Fruit fly (Drosophila melanogaster): ENCODE data around the gene CG43922.

CG43922 gene

dm6 chr2L:6264390-6264789 lies 44.2 kb downstream of the CG43922 start, which contains the start of gene CG13983:
Gene CG13983, minus strand, starts transcription at chr2L:6264490.
- no peak for TF ChIP-seq br (GFP tag; optimal IDR thresholded peaks at IDR 0.05)
- no peak for TF ChIP-seq Jra (GFP tag; optimal IDR thresholded peaks at IDR 0.05)
- TF ChIP-seq HLH106 (tag; optimal IDR thresholded peaks at IDR 0.05) = no peak
- TF ChIP-seq brk (GFP tag; optimal IDR thresholded peaks at IDR 0.05) = no peak
- no peak for TF ChIP-seq sv (GFP tag; optimal IDR thresholded peaks at IDR 0.05)
- TF ChIP-seq pan (optimal IDR thresholded peaks at IDR 0.05) = no peak
- TF ChIP-seq usp (GFP tag; optimal IDR thresholded peaks at IDR 0.05) = no peak
- TF ChIP-seq Abd-B (GFP tag; optimal IDR thresholded peaks at IDR 0.05) = no peak
- no peak for TF ChIP-seq Rel (GFP tag; optimal IDR thresholded peaks at IDR 0.05)
- no peak for TF ChIP-seq Rel (tag; optimal IDR thresholded peaks at IDR 0.05)

dm6 chr2L:6259629-6260028 lies 48.9 kb downstream of the CG43922 start:
- TF ChIP-seq woc (GFP tag; optimal IDR thresholded peaks at IDR 0.05) (no peak), dl (GFP tag; optimal IDR thresholded peaks at IDR 0.05; ENCODE audit: insufficient read depth in 1 of 2, partially characterized antibody in 2 of 2) (no peak), brk (GFP tag; optimal IDR thresholded peaks at IDR 0.05) (no peak), CG32264 (GFP tag; optimal IDR thresholded peaks at IDR 0.05) (no peak), Rel (GFP tag; optimal IDR thresholded peaks at IDR 0.05) (no peak), Rel (tag; optimal IDR thresholded peaks at IDR 0.05) (no peak), Abd-B (GFP tag; optimal IDR thresholded peaks at IDR 0.05) (no peak), GATAd (GFP tag; optimal IDR thresholded peaks at IDR 0.05) (no peak), foxo (GFP tag; optimal IDR thresholded peaks at IDR 0.05) (no peak), Dfd (GFP tag; optimal IDR thresholded peaks at IDR 0.05) (no peak), lola (GFP tag; optimal IDR thresholded peaks at IDR 0.05) (no peak), h (GFP tag; optimal IDR thresholded peaks at IDR 0.05) (no peak), psq (GFP tag; optimal IDR thresholded peaks at IDR 0.05) (no peak), Vsx2 (GFP tag; optimal IDR thresholded peaks at IDR 0.05; ENCODE audit: partially characterized antibody) (no peak), sage (GFP tag; optimal IDR thresholded peaks at IDR 0.05) (no peak), jim (GFP tag; optimal IDR thresholded peaks at IDR 0.05) (no peak), tai (GFP tag; optimal IDR thresholded peaks at IDR 0.05) (no peak), N (GFP tag; optimal IDR thresholded peaks at IDR 0.05) (no peak), Myc (optimal IDR thresholded peaks at IDR 0.05) (no peak), fru (GFP tag; optimal IDR thresholded peaks at IDR 0.05) (no peak)

All from whole organism, wandering third instar larva.